Fruit fly (Drosophila melanogaster): ENCODE results near the gene CG15130.

Gene CG15130

DNA sequence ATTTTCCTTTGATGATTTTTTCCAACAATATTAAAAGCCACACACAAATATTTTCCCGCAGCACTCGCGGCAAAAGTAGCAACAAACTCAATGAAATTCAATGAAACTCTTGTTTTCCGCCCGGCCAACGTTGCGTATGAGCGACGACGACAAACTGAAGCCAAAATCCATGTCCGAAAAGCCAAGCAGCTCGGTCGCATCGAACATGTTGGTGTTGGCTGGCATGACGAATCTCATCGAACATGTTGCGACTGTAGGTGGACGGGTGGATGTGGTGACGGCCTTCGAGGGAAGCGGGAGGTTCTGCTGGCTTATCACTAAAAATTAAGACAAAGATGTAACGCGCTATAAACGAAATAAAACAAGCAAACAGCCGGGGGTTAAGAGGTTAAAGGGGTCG lies 25.2 kb downstream of the CG15130 start:
- TF ChIP-seq CG5245 (GFP tag; optimal IDR thresholded peaks at IDR 0.05) (no peak), CG18599 (GFP tag; optimal IDR thresholded peaks at IDR 0.05) (no peak), sug (tag; optimal IDR thresholded peaks at IDR 0.05) (peak; percentile 33), Med (GFP tag) (peak; percentile 76), row (GFP tag; IDR thresholded peaks at IDR 0.05) (no peak), TFAM (GFP tag; optimal IDR thresholded peaks at IDR 0.05) (no peak), CG2875 (GFP tag; optimal IDR thresholded peaks at IDR 0.05) (no peak), ci (GFP tag; IDR thresholded peaks at IDR 0.05) (peak; percentile 28; the same call in 1 of the 3 replicates), gro (GFP tag; optimal IDR thresholded peaks at IDR 0.05) (peak; percentile 38), Kr (GFP tag; optimal IDR thresholded peaks at IDR 0.05) (no peak), mam (GFP tag; optimal IDR thresholded peaks at IDR 0.05) (no peak), CG33213 (GFP tag; optimal IDR thresholded peaks at IDR 0.05) (no peak), CG10147 (GFP tag; optimal IDR thresholded peaks at IDR 0.05) (peak; percentile 13), Neu2 (GFP tag; optimal IDR thresholded peaks at IDR 0.05; ENCODE audit: borderline replicate concordance) (no peak), lab (GFP tag; optimal IDR thresholded peaks at IDR 0.05) (peak; percentile 35), Bgb (GFP tag; IDR thresholded peaks at IDR 0.05; ENCODE audit: partially characterized antibody) (peak; percentile 55; the same call in 1 of the 2 replicates), Rx (GFP tag; IDR thresholded peaks at IDR 0.05) (no peak), sens (GFP tag) (peak; percentile 36), NfI (GFP tag; optimal IDR thresholded peaks at IDR 0.05) (no peak), gem (tag; optimal IDR thresholded peaks at IDR 0.05) (no peak), CG17912 (GFP tag; optimal IDR thresholded peaks at IDR 0.05) (no peak), vnd (GFP tag; IDR thresholded peaks at IDR 0.05; ENCODE audit: partially characterized antibody) (no peak), emc (GFP tag; optimal IDR thresholded peaks at IDR 0.05) (no peak), CG2129 (GFP tag; IDR thresholded peaks at IDR 0.05; ENCODE audit: partially characterized antibody) (no peak), stwl (tag; optimal IDR thresholded peaks at IDR 0.05) (no peak), klu (GFP tag; IDR thresholded peaks at IDR 0.05) (no peak), fd102C (GFP tag; optimal IDR thresholded peaks at IDR 0.05) (no peak), CG8290 (GFP tag; optimal IDR thresholded peaks at IDR 0.05) (no peak), CG8290 (tag; optimal IDR thresholded peaks at IDR 0.05) (peak in 1 of 2 experiments; percentile 39), CG7987 (GFP tag; optimal IDR thresholded peaks at IDR 0.05) (no peak), lola (GFP tag; optimal IDR thresholded peaks at IDR 0.05) (no peak), Dbx (GFP tag; IDR thresholded peaks at IDR 0.05) (0 out of 3 replicates have a peak, but pooled peaks have one; percentile 32), CG1529 (GFP tag; optimal IDR thresholded peaks at IDR 0.05) (no peak), crp (GFP tag; optimal IDR thresholded peaks at IDR 0.05) (no peak), hkb (optimal IDR thresholded peaks at IDR 0.05) (no peak), hkb (GFP tag; IDR thresholded peaks at IDR 0.05) (peak; percentile 21; the same call in 1 of the 2 replicates), Nf-YA (GFP tag; IDR thresholded peaks at IDR 0.05) (no peak), CkIIα-i1 (GFP tag; IDR thresholded peaks at IDR 0.05) (no peak), chinmo (GFP tag; IDR thresholded peaks at IDR 0.05; ENCODE audit: partially characterized antibody) (peak; percentile 61; the same call in 1 of the 4 replicates), Opbp (GFP tag; IDR thresholded peaks at IDR 0.05; ENCODE audit: partially characterized antibody) (no peak), Lim3 (GFP tag; IDR thresholded peaks at IDR 0.05) (no peak), tin (GFP tag; optimal IDR thresholded peaks at IDR 0.05) (no peak), CG8924 (tag; optimal IDR thresholded peaks at IDR 0.05) (no peak), CG2889 (GFP tag; IDR thresholded peaks at IDR 0.05) (no peak), br (optimal IDR thresholded peaks at IDR 0.05) (no peak), CG3065 (GFP tag; optimal IDR thresholded peaks at IDR 0.05) (no peak), Blimp-1 (GFP tag; optimal IDR thresholded peaks at IDR 0.05) (no peak), Sry-δ (GFP tag; optimal IDR thresholded peaks at IDR 0.05) (no peak), CG15269 (tag; optimal IDR thresholded peaks at IDR 0.05) (peak; percentile 16), CG17186 (GFP tag; optimal IDR thresholded peaks at IDR 0.05) (no peak), CG10209 (GFP tag; optimal IDR thresholded peaks at IDR 0.05) (no peak)

All from whole organism, embryonic.